Worm (Caenorhabditis elegans) whole organism, young adult: ENCODE results near the gene clec-180.
A peak's percentile ranks its signal among the peaks of the same experiment; 100 is the strongest.

Experiments
- B0336.3 ChIP-seq: fragments of 200-800 bp; sonication (Bioruptor generic); IDR thresholded peaks from 2 replicates; pipeline ENCODE4 v1.3.6; 2022; ENCODE audit warnings: missing genetic modification characterization, missing compliant biosample characterization
- F22D6.2 ChIP-seq: sonication (generic microtip); optimal IDR thresholded peaks from 2 replicates; lab custom pipeline; 2016; ENCODE audit warnings: mild to moderate bottlenecking, missing genetic modification characterization, missing compliant biosample characterization
- F33H1.4 ChIP-seq: fragments of 200-800 bp; sonication (Bioruptor generic); IDR thresholded peaks from 2 replicates; pipeline ENCODE4 v1.3.6; 2022; ENCODE audit warnings: missing genetic modification reagents, missing genetic modification characterization, missing compliant biosample characterization
- F37B4.10 ChIP-seq: fragments of 200-800 bp; sonication (Bioruptor generic); IDR thresholded peaks from 2 replicates; pipeline ENCODE4 v1.3.6; 2022; ENCODE audit warnings: missing genetic modification characterization, missing compliant biosample characterization
- K11D2.4 ChIP-seq: fragments of 200-800 bp; sonication (Bioruptor generic); IDR thresholded peaks from 2 replicates; pipeline ENCODE4 v1.3.6; 2022; ENCODE audit warnings: missing genetic modification reagents, missing genetic modification characterization, missing compliant biosample characterization
- T07F8.4 ChIP-seq: sonication (generic microtip); optimal IDR thresholded peaks from 2 replicates; lab custom pipeline; 2016; ENCODE audit warnings: mild to moderate bottlenecking, missing genetic modification characterization, moderate library complexity, missing compliant biosample characterization
- Y53F4B.3 ChIP-seq: fragments of 200-800 bp; sonication (Bioruptor generic); IDR thresholded peaks from 2 replicates; pipeline ENCODE4 v1.3.6; 2022; ENCODE audit warnings: missing genetic modification reagents, missing genetic modification characterization, missing compliant biosample characterization
- Y79H2A.3 ChIP-seq: fragments of 200-800 bp; sonication (Bioruptor generic); conservative IDR thresholded peaks from 2 replicates; pipeline ENCODE4 v1.3.6; 2022; ENCODE audit warnings: missing genetic modification reagents, missing genetic modification characterization, missing compliant biosample characterization
- ZK185.1 ChIP-seq: sonication (generic microtip); optimal IDR thresholded peaks from 2 replicates; lab custom pipeline; 2016; ENCODE audit warnings: mild to moderate bottlenecking, missing genetic modification characterization, missing compliant biosample characterization; ENCODE audit not compliant: poor library complexity, severe bottlenecking
- athp-1 ChIP-seq: sonication (generic microtip); optimal IDR thresholded peaks from 2 replicates; lab custom pipeline; 2017; ENCODE audit warnings: mild to moderate bottlenecking, missing genetic modification characterization, missing compliant biosample characterization
- attf-3 ChIP-seq: fragments of 200-800 bp; sonication (Bioruptor generic); conservative IDR thresholded peaks from 2 replicates; pipeline ENCODE4 v1.3.6; 2022; ENCODE audit warnings: missing genetic modification reagents, missing genetic modification characterization, missing compliant biosample characterization
- attf-6 ChIP-seq: fragments of 200-800 bp; sonication (Bioruptor generic); IDR thresholded peaks from 2 replicates; pipeline ENCODE4 v1.3.6; 2022; ENCODE audit warnings: missing genetic modification reagents, missing genetic modification characterization, missing compliant biosample characterization
- bed-2 ChIP-seq: fragments of 200-800 bp; sonication (Bioruptor generic); IDR thresholded peaks from 2 replicates; pipeline ENCODE4 v1.3.6; 2022; ENCODE audit warnings: missing genetic modification reagents, missing genetic modification characterization, missing compliant biosample characterization
- cebp-1 ChIP-seq, 2 experiments: fragments of 200-800 bp in 1 of 2; sonication (Bioruptor generic) in 1 of 2; sonication (generic microtip) in 1 of 2; IDR thresholded peaks in 1 of 2; optimal IDR thresholded peaks in 1 of 2; 2 replicates each; pipeline versions ENCODE4 v1.3.6 to Lab custom; 2017 to 2022; ENCODE audit warnings: missing compliant biosample characterization in 2 of 2, missing genetic modification characterization in 2 of 2, mild to moderate bottlenecking in 1 of 2, missing genetic modification reagents in 1 of 2, moderate library complexity in 1 of 2
- efl-1 ChIP-seq: fragments of 150-350 bp; optimal IDR thresholded peaks from 2 replicates; lab custom pipeline; 2014; ENCODE audit warnings: missing biosample characterization, missing genetic modification reagents, missing genetic modification characterization
- egl-18 ChIP-seq: fragments of 200-800 bp; sonication (Bioruptor generic); IDR thresholded peaks from 2 replicates; pipeline ENCODE4 v1.3.6; 2022; ENCODE audit warnings: missing genetic modification reagents, missing genetic modification characterization, missing compliant biosample characterization
- egl-44 ChIP-seq: fragments of 200-800 bp; sonication (Bioruptor generic); IDR thresholded peaks from 2 replicates; pipeline ENCODE4 v1.3.6; 2022; ENCODE audit warnings: missing genetic modification reagents, missing genetic modification characterization, missing compliant biosample characterization
- egrh-3 ChIP-seq: fragments of 200-800 bp; sonication (Bioruptor generic); IDR thresholded peaks from 2 replicates; pipeline ENCODE4 v1.3.6; 2022; ENCODE audit warnings: missing genetic modification reagents, missing genetic modification characterization, missing compliant biosample characterization
- fkh-3 ChIP-seq: sonication (generic microtip); optimal IDR thresholded peaks from 2 replicates; lab custom pipeline; 2016; ENCODE audit warnings: mild to moderate bottlenecking, missing genetic modification characterization, missing compliant biosample characterization
- gei-17 ChIP-seq: fragments of 200-800 bp; sonication (Bioruptor generic); optimal IDR thresholded peaks from 2 replicates; lab custom pipeline; 2018; ENCODE audit warnings: mild to moderate bottlenecking, missing genetic modification characterization, missing compliant biosample characterization
- hlh-26 ChIP-seq: fragments of 200-800 bp; sonication (Bioruptor generic); conservative IDR thresholded peaks from 2 replicates; pipeline ENCODE4 v1.3.6; 2022; ENCODE audit warnings: missing genetic modification reagents, missing genetic modification characterization, missing compliant biosample characterization
- lag-1 ChIP-seq: fragments of 200-800 bp; sonication (Bioruptor generic); IDR thresholded peaks from 2 replicates; pipeline ENCODE4 v1.3.6; 2022; ENCODE audit warnings: missing genetic modification reagents, missing genetic modification characterization, missing compliant biosample characterization
- let-526 ChIP-seq: fragments of 200-800 bp; sonication (Bioruptor generic); IDR thresholded peaks from 2 replicates; pipeline ENCODE4 v1.3.6; 2022; ENCODE audit warnings: missing genetic modification reagents, missing genetic modification characterization, missing compliant biosample characterization
- let-607 ChIP-seq, 2 experiments: fragments of 200-800 bp in 1 of 2; sonication (Bioruptor generic) in 1 of 2; sonication (generic microtip) in 1 of 2; optimal IDR thresholded peaks; 2 replicates each; lab custom pipeline; 2016 to 2018; ENCODE audit warnings: mild to moderate bottlenecking in 2 of 2, missing compliant biosample characterization in 2 of 2, missing genetic modification characterization in 2 of 2, moderate library complexity in 2 of 2, missing genotype in 1 of 2
- lin-54 ChIP-seq: fragments of 200-800 bp; sonication (Bioruptor generic); optimal IDR thresholded peaks from 2 replicates; lab custom pipeline; 2018; ENCODE audit warnings: mild to moderate bottlenecking, missing genetic modification characterization, missing compliant biosample characterization
- lir-1 ChIP-seq: fragments of 200-800 bp; sonication (Bioruptor generic); conservative IDR thresholded peaks from 2 replicates; pipeline ENCODE4 v1.3.6; 2022; ENCODE audit warnings: missing genetic modification reagents, missing genetic modification characterization, missing compliant biosample characterization
- lsy-27 ChIP-seq: sonication (generic microtip); optimal IDR thresholded peaks from 2 replicates; lab custom pipeline; 2017; ENCODE audit warnings: missing genetic modification characterization, mild to moderate bottlenecking, missing compliant biosample characterization, antibody characterized with exemption, missing genotype, borderline replicate concordance; ENCODE audit not compliant: insufficient read depth
- madf-8 ChIP-seq: fragments of 200-800 bp; sonication (Bioruptor generic); conservative IDR thresholded peaks from 2 replicates; pipeline ENCODE4 v1.3.6; 2022; ENCODE audit warnings: missing genetic modification reagents, missing genetic modification characterization, missing compliant biosample characterization
- nfya-1 ChIP-seq: sonication (generic microtip); optimal IDR thresholded peaks from 2 replicates; lab custom pipeline; 2017; ENCODE audit warnings: antibody characterized with exemption, missing compliant biosample characterization, missing genetic modification characterization, borderline replicate concordance; ENCODE audit not compliant: insufficient read depth
- nfya-2 ChIP-seq: fragments of 200-800 bp; sonication (Bioruptor generic); IDR thresholded peaks from 2 replicates; pipeline ENCODE4 v1.3.6; 2022; ENCODE audit warnings: missing genetic modification reagents, missing genetic modification characterization, missing compliant biosample characterization
- nfyb-1 ChIP-seq: fragments of 200-800 bp; sonication (Bioruptor generic); IDR thresholded peaks from 2 replicates; pipeline ENCODE4 v1.3.6; 2022; ENCODE audit warnings: missing genetic modification reagents, missing genetic modification characterization, missing compliant biosample characterization
- nhr-120 ChIP-seq: fragments of 200-800 bp; sonication (Bioruptor generic); IDR thresholded peaks from 2 replicates; pipeline ENCODE4 v1.3.6; 2022; ENCODE audit warnings: missing genetic modification characterization, missing compliant biosample characterization
- nhr-80 ChIP-seq: sonication (generic microtip); optimal IDR thresholded peaks from 2 replicates; lab custom pipeline; 2016; ENCODE audit warnings: missing genetic modification characterization, missing compliant biosample characterization
- pbrm-1 ChIP-seq: fragments of 200-800 bp; sonication (Bioruptor generic); IDR thresholded peaks from 2 replicates; pipeline ENCODE4 v1.3.6; 2022; ENCODE audit warnings: missing genetic modification reagents, missing genetic modification characterization, missing compliant biosample characterization
- pha-4 ChIP-seq: fragments of 150-350 bp; sonication (generic microtip); optimal IDR thresholded peaks from 2 replicates; lab custom pipeline; 2014; ENCODE audit warnings: missing biosample characterization, missing genetic modification reagents, missing genetic modification characterization
- rcor-1 ChIP-seq: fragments of 200-800 bp; sonication (Bioruptor generic); IDR thresholded peaks from 2 replicates; pipeline ENCODE4 v1.3.6; 2022; ENCODE audit warnings: missing genetic modification reagents, missing genetic modification characterization, missing compliant biosample characterization
- rpc-1 ChIP-seq, 2 experiments: fragments of 150-350 bp in 1 of 2; sonication (generic microtip) in 1 of 2; optimal IDR thresholded peaks; 2 replicates each; lab custom pipeline; 2014 to 2018; ENCODE audit warnings: missing biosample characterization in 1 of 2, missing genetic modification characterization in 1 of 2, missing genetic modification reagents in 1 of 2, missing genotype in 1 of 2
- snpc-1.3 ChIP-seq: sonication (generic microtip); optimal IDR thresholded peaks from 2 replicates; lab custom pipeline; 2017; ENCODE audit warnings: missing genetic modification characterization, mild to moderate bottlenecking, missing compliant biosample characterization, antibody characterized with exemption, moderate library complexity, missing genotype, missing genetic modification reagents; ENCODE audit not compliant: insufficient read depth
- snpc-3.4 ChIP-seq: sonication (generic microtip); optimal IDR thresholded peaks from 2 replicates; lab custom pipeline; 2017; ENCODE audit warnings: missing genetic modification characterization, mild to moderate bottlenecking, missing compliant biosample characterization, antibody characterized with exemption, moderate library complexity, missing genotype, missing genetic modification reagents
- unc-130 ChIP-seq: sonication (generic microtip); optimal IDR thresholded peaks from 2 replicates; lab custom pipeline; 2016; ENCODE audit warnings: missing genetic modification reagents, missing genetic modification characterization, missing compliant biosample characterization
- ztf-18 ChIP-seq: sonication (generic microtip); optimal IDR thresholded peaks from 2 replicates; lab custom pipeline; 2016; ENCODE audit warnings: missing genotype, mild to moderate bottlenecking, missing genetic modification characterization, missing compliant biosample characterization
- ztf-26 ChIP-seq: sonication (generic microtip); optimal IDR thresholded peaks from 2 replicates; lab custom pipeline; 2017; ENCODE audit warnings: missing genetic modification characterization, missing compliant biosample characterization
- ztf-28 ChIP-seq: fragments of 200-800 bp; sonication (Bioruptor generic); IDR thresholded peaks from 2 replicates; pipeline ENCODE4 v1.3.6; 2022; ENCODE audit warnings: missing genetic modification reagents, missing genetic modification characterization, missing compliant biosample characterization
- ztf-3 ChIP-seq: fragments of 200-800 bp; sonication (Bioruptor generic); optimal IDR thresholded peaks from 2 replicates; lab custom pipeline; 2018; ENCODE audit warnings: mild to moderate bottlenecking, missing genetic modification characterization, missing compliant biosample characterization

The clec-180 gene

ce11 chrIV:7568593-7568992 is at the start of gene clec-180:
TSS of gene clec-180 (plus strand) at chrIV:7568893.
- TF ChIP-seq snpc-1.3 (tag; lab: Kevin White, UChicago) (no peak), unc-130 (GFP tag; lab: Kevin White, UChicago) (no peak), Y53F4B.3 (GFP tag; lab: Robert Waterston, UW) (no peak), efl-1 (GFP tag; lab: Kevin White, UChicago) (no peak), ztf-26 (no peak), rcor-1 (no peak), hlh-26 (GFP tag; lab: Robert Waterston, UW) (no peak), ztf-3 (GFP tag; lab: Kevin White, UChicago) (no peak), F33H1.4 (GFP tag; lab: Robert Waterston, UW) (no peak), fkh-3 (tag; lab: Kevin White, UChicago) (no peak), lsy-27 (no peak), attf-6 (no peak), let-526 (no peak), gei-17 (GFP tag; lab: Kevin White, UChicago) (no peak), lag-1 (GFP tag; lab: Robert Waterston, UW) (no peak), egl-18 (GFP tag; lab: Robert Waterston, UW) (no peak), F22D6.2 (tag; lab: Kevin White, UChicago) (no peak), nfyb-1 (GFP tag; lab: Robert Waterston, UW) (no peak), lin-54 (GFP tag; lab: Kevin White, UChicago) (no peak)

ce11 chrIV:7520258-7520657 is 48.4 kb upstream of the clec-180 start:
- TF ChIP-seq egl-44 (GFP tag; lab: Robert Waterston, UW) = no peak
- no peak for TF ChIP-seq ztf-18 (tag; lab: Kevin White, UChicago)
- no peak for TF ChIP-seq cebp-1 (GFP tag; IDR thresholded peaks at IDR 0.05; lab: Robert Waterston, UW)
- TF ChIP-seq cebp-1 (tag; optimal IDR thresholded peaks at IDR 0.05; lab: Kevin White, UChicago) = no peak
- TF ChIP-seq ztf-26 = no peak
- TF ChIP-seq T07F8.4 (tag; lab: Kevin White, UChicago) = no peak
- TF ChIP-seq lir-1 = no peak
- no peak for TF ChIP-seq nfya-2 (GFP tag; lab: Robert Waterston, UW)
- no peak for TF ChIP-seq nfya-1 (tag; lab: Kevin White, UChicago)
- no peak for TF ChIP-seq Y53F4B.3 (GFP tag; lab: Robert Waterston, UW)
- no peak for TF ChIP-seq hlh-26 (GFP tag; lab: Robert Waterston, UW)
- no peak for TF ChIP-seq let-607 (tag; optimal IDR thresholded peaks at IDR 0.05; lab: Kevin White, UChicago)
- no peak for TF ChIP-seq egrh-3 (GFP tag; lab: Robert Waterston, UW)
- TF ChIP-seq B0336.3 (GFP tag; lab: Robert Waterston, UW) = no peak
- no peak for TF ChIP-seq athp-1
- TF ChIP-seq F37B4.10 (GFP tag; lab: Robert Waterston, UW) = no peak
- no peak for TF ChIP-seq ZK185.1 (tag; lab: Kevin White, UChicago)
- TF ChIP-seq snpc-1.3 (tag; lab: Kevin White, UChicago) = no peak
- no peak for TF ChIP-seq Y79H2A.3 (GFP tag; lab: Robert Waterston, UW)
- no peak for TF ChIP-seq egl-18 (GFP tag; lab: Robert Waterston, UW)

- TF ChIP-seq F37B4.10 (GFP tag; lab: Robert Waterston, UW) (no peak), snpc-3.4 (tag; lab: Kevin White, UChicago) (no peak), rpc-1 (optimal IDR thresholded peaks at IDR 0.05; lab: Kevin White, UChicago) (no peak), rpc-1 (tag; optimal IDR thresholded peaks at IDR 0.05; lab: Kevin White, UChicago) (no peak), pbrm-1 (GFP tag; lab: Robert Waterston, UW) (no peak), bed-2 (GFP tag; lab: Robert Waterston, UW) (no peak), pha-4 (tag; lab: Kevin White, UChicago) (no peak), nhr-80 (tag; lab: Kevin White, UChicago) (peak; percentile 25), madf-8 (GFP tag; lab: Robert Waterston, UW) (no peak), ztf-28 (GFP tag; lab: Robert Waterston, UW) (no peak), K11D2.4 (GFP tag; lab: Robert Waterston, UW) (no peak), nhr-120 (GFP tag; lab: Robert Waterston, UW) (no peak), F33H1.4 (GFP tag; lab: Robert Waterston, UW) (no peak), attf-3 (GFP tag; lab: Robert Waterston, UW) (0 out of 2 replicates have a peak, but pooled peaks have one; percentile 20), T07F8.4 (tag; lab: Kevin White, UChicago) (no peak), egrh-3 (GFP tag; lab: Robert Waterston, UW) (no peak), ztf-18 (tag; lab: Kevin White, UChicago) (no peak)
- TF ChIP-seq, all 124 proteins: peak for 2
These were observed 47.9 kb upstream of the clec-180 start for ce11 chrIV:7520841-7521240.
